Worm (Caenorhabditis elegans): ENCODE results near the gene C14F11.7.

DNA sequence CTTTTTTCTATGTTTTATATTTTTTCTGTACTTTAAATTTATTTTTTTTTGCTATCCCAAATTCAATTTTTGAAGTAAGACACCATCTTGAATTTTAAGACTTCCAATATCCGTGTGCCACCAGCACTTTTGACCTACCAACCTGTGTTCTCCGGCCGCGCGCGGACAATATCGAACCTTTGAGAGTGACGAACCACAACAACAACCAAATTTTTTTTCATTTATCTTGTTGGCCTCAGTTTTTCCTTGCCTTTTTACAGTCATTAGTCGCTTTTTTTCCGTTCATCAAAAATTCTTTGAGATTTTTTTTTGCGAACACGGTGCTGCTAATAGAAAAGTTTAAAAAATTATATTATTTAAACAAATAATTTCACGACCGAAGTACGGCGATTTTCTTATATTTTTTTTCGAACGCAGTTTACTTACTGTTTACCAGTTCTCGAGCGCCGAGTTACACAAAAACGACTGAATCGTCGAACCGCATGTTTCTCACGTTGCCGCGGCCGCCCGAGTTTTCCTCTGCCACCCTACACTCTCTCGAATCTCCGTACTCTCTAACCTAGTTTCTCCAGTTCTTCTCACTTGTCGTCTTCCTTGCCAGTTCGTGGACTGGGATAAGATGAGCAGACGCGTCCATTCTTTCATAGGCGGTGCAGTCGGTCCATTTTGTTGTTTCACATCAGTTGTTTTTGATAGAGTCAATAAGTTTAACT, 31.7 kb upstream of the C14F11.7 start:
- TF ChIP-seq ztf-29 (GFP tag; IDR thresholded peaks at IDR 0.05) (no peak), klf-2 (GFP tag; conservative IDR thresholded peaks at IDR 0.05) (no peak), ztf-23 (GFP tag; IDR thresholded peaks at IDR 0.05) (no peak)

All from whole organism, midembryonic.